Worm (Caenorhabditis elegans) whole organism, L1 larva: ENCODE measurements around the gene Y39A1A.22.

Experiments
- C16A3.4 ChIP-seq: fragments of 150-350 bp; optimal IDR thresholded peaks from 2 replicates; lab custom pipeline; 2014; ENCODE audit warnings: missing biosample characterization, missing genetic modification characterization
- C34B4.2 ChIP-seq: sonication (generic microtip); optimal IDR thresholded peaks from 2 replicates; lab custom pipeline; 2017; ENCODE audit warnings: mild to moderate bottlenecking, missing genetic modification characterization, missing compliant biosample characterization
- F16B12.6 ChIP-seq: fragments of 150-350 bp; optimal IDR thresholded peaks from 2 replicates; lab custom pipeline; 2014; ENCODE audit warnings: missing biosample characterization, missing genetic modification characterization
- Y116A8C.19 ChIP-seq: sonication (generic microtip); optimal IDR thresholded peaks from 2 replicates; lab custom pipeline; 2016; ENCODE audit warnings: missing compliant biosample characterization, missing genetic modification characterization, borderline replicate concordance
- aha-1 ChIP-seq: fragments of 150-350 bp; optimal IDR thresholded peaks from 2 replicates; lab custom pipeline; 2014; ENCODE audit warnings: missing biosample characterization, missing genetic modification characterization
- alr-1 ChIP-seq: fragments of 200-800 bp; sonication (Bioruptor generic); optimal IDR thresholded peaks from 2 replicates; lab custom pipeline; 2018; ENCODE audit warnings: borderline replicate concordance, mild to moderate bottlenecking, missing genetic modification characterization, missing compliant biosample characterization
- aly-2 ChIP-seq: fragments of 150-350 bp; optimal IDR thresholded peaks from 2 replicates; lab custom pipeline; 2014; ENCODE audit warnings: missing biosample characterization, missing genetic modification characterization
- ama-1 ChIP-seq: fragments of 150-350 bp; optimal IDR thresholded peaks from 2 replicates; lab custom pipeline; 2014
- ceh-82 ChIP-seq, 3 experiments: fragments of 150-350 bp in 1 of 3; sonication (generic microtip) in 2 of 3; optimal IDR thresholded peaks; 2 replicates each; lab custom pipeline; 2014 to 2017; ENCODE audit warnings: missing biosample characterization in 3 of 3, missing genetic modification characterization in 3 of 3
- ceh-88 ChIP-seq: fragments of 200-800 bp; sonication (Bioruptor generic); IDR thresholded peaks from 2 replicates; pipeline ENCODE4 v1.3.6; 2022; ENCODE audit warnings: missing genetic modification characterization, missing compliant biosample characterization
- ceh-90 ChIP-seq: sonication (generic microtip); optimal IDR thresholded peaks from 2 replicates; lab custom pipeline; 2016; ENCODE audit warnings: missing genetic modification characterization, missing compliant biosample characterization
- dpl-1 ChIP-seq, 3 experiments: fragments of 150-350 bp in 2 of 3; sonication (generic microtip) in 1 of 3; optimal IDR thresholded peaks; 2 replicates each; lab custom pipeline; 2014 to 2017; ENCODE audit warnings: missing biosample characterization in 3 of 3, missing genetic modification characterization in 3 of 3, missing genetic modification reagents in 3 of 3
- efl-1 ChIP-seq, 4 experiments: fragments of 150-350 bp; optimal IDR thresholded peaks in 3 of 4; peaks in 1 of 4; 1 replicate in 1 of 4; 2 replicates in 3 of 4; lab custom pipeline; 2014; ENCODE audit warnings: missing biosample characterization in 2 of 4, missing genetic modification characterization in 2 of 4, missing genetic modification reagents in 2 of 4
- efl-3 ChIP-seq: fragments of 200-800 bp; sonication (Bioruptor generic); optimal IDR thresholded peaks from 2 replicates; lab custom pipeline; 2018; ENCODE audit warnings: mild to moderate bottlenecking, missing genetic modification characterization, missing compliant biosample characterization
- egl-13 ChIP-seq: sonication (generic microtip); optimal IDR thresholded peaks from 2 replicates; lab custom pipeline; 2016; ENCODE audit warnings: missing genotype, missing genetic modification reagents, missing genetic modification characterization, missing compliant biosample characterization
- elt-3 ChIP-seq, 6 experiments: fragments of 150-350 bp in 1 of 6; sonication (generic microtip); optimal IDR thresholded peaks; 2 replicates each; lab custom pipeline; 2017 to 2018; ENCODE audit warnings: missing biosample characterization in 6 of 6, missing genetic modification characterization in 6 of 6, inconsistent platforms in 1 of 6
- ets-5 ChIP-seq: fragments of 200-800 bp; sonication (Bioruptor generic); IDR thresholded peaks from 2 replicates; pipeline ENCODE4 v1.3.6; 2022; ENCODE audit warnings: missing genetic modification characterization, missing compliant biosample characterization
- fkh-10 ChIP-seq: sonication (generic microtip); optimal IDR thresholded peaks from 2 replicates; lab custom pipeline; 2017; ENCODE audit warnings: missing biosample characterization, missing genetic modification reagents, missing genetic modification characterization
- fkh-4 ChIP-seq: sonication (generic microtip); optimal IDR thresholded peaks from 2 replicates; lab custom pipeline; 2016; ENCODE audit warnings: missing compliant biosample characterization, missing genetic modification characterization, borderline replicate concordance
- fkh-8 ChIP-seq: sonication (generic microtip); optimal IDR thresholded peaks from 2 replicates; lab custom pipeline; 2016; ENCODE audit warnings: mild to moderate bottlenecking, missing genetic modification characterization, missing compliant biosample characterization
- fos-1 ChIP-seq: fragments of 150-350 bp; optimal IDR thresholded peaks from 2 replicates; lab custom pipeline; 2014; ENCODE audit warnings: missing biosample characterization, missing genetic modification characterization
- grh-1 ChIP-seq: fragments of 200-800 bp; sonication (Bioruptor generic); IDR thresholded peaks from 2 replicates; pipeline ENCODE4 v1.3.6; 2022; ENCODE audit warnings: missing genetic modification reagents, missing genetic modification characterization, missing compliant biosample characterization
- hlh-17 ChIP-seq: fragments of 200-800 bp; sonication (Bioruptor generic); optimal IDR thresholded peaks from 2 replicates; lab custom pipeline; 2018; ENCODE audit warnings: missing genetic modification characterization, mild to moderate bottlenecking, missing compliant biosample characterization, moderate library complexity, borderline replicate concordance
- hpl-2 ChIP-seq: fragments of 150-350 bp; optimal IDR thresholded peaks from 2 replicates; lab custom pipeline; 2014; ENCODE audit warnings: missing biosample characterization, missing genetic modification reagents, missing genetic modification characterization
- irx-1 ChIP-seq: sonication (generic microtip); optimal IDR thresholded peaks from 2 replicates; lab custom pipeline; 2016; ENCODE audit warnings: missing genetic modification characterization, missing compliant biosample characterization
- jun-1 ChIP-seq: fragments of 150-350 bp; optimal IDR thresholded peaks from 2 replicates; lab custom pipeline; 2014; ENCODE audit warnings: missing biosample characterization, missing genetic modification reagents, missing genetic modification characterization
- lin-13 ChIP-seq: fragments of 150-350 bp; optimal IDR thresholded peaks from 2 replicates; lab custom pipeline; 2014; ENCODE audit warnings: missing biosample characterization, missing genetic modification reagents, missing genetic modification characterization
- lin-14 ChIP-seq: fragments of 200-800 bp; sonication (Bioruptor generic); optimal IDR thresholded peaks from 2 replicates; lab custom pipeline; 2018; ENCODE audit warnings: mild to moderate bottlenecking, missing genetic modification characterization, moderate library complexity, missing compliant biosample characterization
- lin-35 ChIP-seq, 2 experiments: fragments of 150-350 bp; optimal IDR thresholded peaks; 2 replicates each; lab custom pipeline; 2014; ENCODE audit warnings: missing biosample characterization in 2 of 2, missing genetic modification characterization in 2 of 2, missing genetic modification reagents in 2 of 2
- lin-39 ChIP-seq: fragments of 150-350 bp; optimal IDR thresholded peaks from 2 replicates; lab custom pipeline; 2014; ENCODE audit warnings: missing biosample characterization, missing genetic modification reagents, missing genetic modification characterization
- lsy-2 ChIP-seq, 2 experiments: fragments of 150-350 bp; optimal IDR thresholded peaks; 2 replicates each; lab custom pipeline; 2014; ENCODE audit warnings: missing biosample characterization in 2 of 2, missing genetic modification characterization in 2 of 2
- mab-9 ChIP-seq: fragments of 200-800 bp; sonication (Bioruptor generic); IDR thresholded peaks from 2 replicates; pipeline ENCODE4 v1.3.6; 2022; ENCODE audit warnings: missing genetic modification reagents, missing genetic modification characterization, missing compliant biosample characterization
- mdl-1 ChIP-seq, 2 experiments: fragments of 150-350 bp; optimal IDR thresholded peaks; 2 replicates each; lab custom pipeline; 2014 to 2017; ENCODE audit warnings: missing biosample characterization in 2 of 2, missing genetic modification characterization in 2 of 2, inconsistent platforms in 1 of 2
- mef-2 ChIP-seq: fragments of 150-350 bp; optimal IDR thresholded peaks from 2 replicates; lab custom pipeline; 2014; ENCODE audit warnings: missing biosample characterization, missing genetic modification characterization
- mep-1 ChIP-seq: fragments of 150-350 bp; optimal IDR thresholded peaks from 2 replicates; lab custom pipeline; 2014; ENCODE audit warnings: missing biosample characterization, missing genetic modification characterization
- nhr-12 ChIP-seq: sonication (generic microtip); optimal IDR thresholded peaks from 2 replicates; lab custom pipeline; 2017; ENCODE audit warnings: missing biosample characterization, missing genetic modification characterization
- nhr-19 ChIP-seq: fragments of 200-800 bp; sonication (Bioruptor generic); conservative IDR thresholded peaks from 2 replicates; pipeline ENCODE4 v1.3.6; 2022; ENCODE audit warnings: missing genetic modification characterization, missing compliant biosample characterization
- nhr-28 ChIP-seq: fragments of 150-350 bp; optimal IDR thresholded peaks from 2 replicates; lab custom pipeline; 2014; ENCODE audit warnings: missing biosample characterization, missing genetic modification characterization
- nhr-76 ChIP-seq: sonication (generic microtip); optimal IDR thresholded peaks from 2 replicates; lab custom pipeline; 2017; ENCODE audit warnings: missing biosample characterization, missing genetic modification characterization
- nhr-77 ChIP-seq: fragments of 150-350 bp; optimal IDR thresholded peaks from 2 replicates; lab custom pipeline; 2014; ENCODE audit warnings: missing biosample characterization, missing genetic modification characterization
- nhr-84 ChIP-seq: sonication (generic microtip); optimal IDR thresholded peaks from 2 replicates; lab custom pipeline; 2017; ENCODE audit warnings: missing biosample characterization, missing genetic modification characterization
- nhr-85 ChIP-seq: sonication (generic microtip); peaks from one replicate; lab custom pipeline; 2016; ENCODE audit warnings: missing genetic modification characterization, inconsistent platforms, missing compliant biosample characterization
- pag-3 ChIP-seq: sonication (generic microtip); optimal IDR thresholded peaks from 2 replicates; lab custom pipeline; 2017; ENCODE audit warnings: missing genetic modification characterization, mild to moderate bottlenecking, missing compliant biosample characterization, antibody characterized with exemption, borderline replicate concordance; ENCODE audit not compliant: insufficient read depth
- snu-23 ChIP-seq: sonication (generic microtip); optimal IDR thresholded peaks from 2 replicates; lab custom pipeline; 2016; ENCODE audit warnings: missing genetic modification characterization, missing compliant biosample characterization
- swsn-7 ChIP-seq: sonication (generic microtip); optimal IDR thresholded peaks from 2 replicates; lab custom pipeline; 2016; ENCODE audit warnings: missing genetic modification characterization, missing compliant biosample characterization
- unc-86 ChIP-seq: sonication (generic microtip); optimal IDR thresholded peaks from 2 replicates; lab custom pipeline; 2016; ENCODE audit warnings: missing genetic modification characterization, missing compliant biosample characterization
- vab-15 ChIP-seq: sonication (generic microtip); optimal IDR thresholded peaks from 2 replicates; lab custom pipeline; 2017; ENCODE audit warnings: missing genotype, mild to moderate bottlenecking, missing genetic modification characterization, missing compliant biosample characterization
- zip-4 ChIP-seq: fragments of 200-800 bp; sonication (Bioruptor generic); optimal IDR thresholded peaks from 2 replicates; lab custom pipeline; 2018; ENCODE audit warnings: mild to moderate bottlenecking, missing genetic modification characterization, moderate library complexity, missing compliant biosample characterization
- ztf-11 ChIP-seq, 2 experiments: sonication (generic microtip); optimal IDR thresholded peaks; 2 replicates each; lab custom pipeline; 2016 to 2017; ENCODE audit warnings: missing genetic modification characterization in 2 of 2, missing biosample characterization in 1 of 2, missing compliant biosample characterization in 1 of 2

Gene Y39A1A.22

DNA sequence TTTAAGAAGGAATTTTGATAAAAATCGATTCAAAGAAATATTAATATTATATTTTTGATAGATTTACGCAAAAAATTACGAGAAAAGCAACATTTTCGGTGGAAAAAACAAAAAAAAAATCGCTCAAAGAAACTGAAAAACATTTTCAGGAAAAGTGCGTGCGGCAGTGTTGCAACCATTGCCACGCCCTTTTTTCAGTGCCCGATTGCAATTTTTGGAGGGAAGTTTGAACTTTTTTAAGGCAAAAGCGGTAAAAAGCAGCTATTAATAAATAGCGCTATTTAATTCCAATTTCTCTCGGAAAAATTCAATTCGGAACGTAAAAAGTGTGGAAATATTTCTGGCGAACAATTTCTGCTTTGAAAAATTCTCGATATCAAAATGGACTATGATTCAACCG, 14.2 kb upstream of the Y39A1A.22 start:
- TF ChIP-seq fkh-4, result no peak
- no peak for TF ChIP-seq mdl-1 (tag; optimal IDR thresholded peaks at IDR 0.05; lab: Kevin White, UChicago)
- peak; percentile 3 to 27 for TF ChIP-seq lin-35 (GFP tag; optimal IDR thresholded peaks at IDR 0.05; lab: Kevin White, UChicago)
- peak in 2 of 3 experiments; percentile 36 to 66 for TF ChIP-seq dpl-1 (GFP tag; optimal IDR thresholded peaks at IDR 0.05; lab: Kevin White, UChicago)
- TF ChIP-seq efl-1 (optimal IDR thresholded peaks at IDR 0.05; lab: Kevin White, UChicago), result peak; percentile 33 to 37
- TF ChIP-seq efl-1 (GFP tag; optimal IDR thresholded peaks at IDR 0.05 in 1 of 2; lab: Kevin White, UChicago), result peak; percentile 72 to 88

DNA sequence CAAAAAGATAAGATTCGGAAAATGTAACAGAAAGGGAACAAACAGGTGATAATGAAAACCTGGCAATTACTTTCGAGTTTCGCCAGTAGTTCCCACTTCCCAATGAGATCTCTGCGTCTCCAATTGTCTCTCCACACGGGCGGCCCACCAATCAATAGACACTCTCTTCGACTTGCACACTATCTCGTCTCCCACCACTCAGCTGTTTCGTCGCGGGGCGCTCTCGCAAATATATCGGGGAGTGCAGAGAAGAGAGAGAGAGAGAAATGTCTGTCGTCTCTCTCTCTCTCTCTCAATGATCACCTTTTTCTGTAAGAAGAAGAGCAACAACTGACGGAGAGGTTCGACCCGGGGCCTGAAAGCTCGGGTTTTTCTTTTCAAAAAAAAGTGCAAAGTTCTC, 13.3 kb upstream of the Y39A1A.22 start:
- no peak for TF ChIP-seq ceh-90 (tag; lab: Kevin White, UChicago)
- TF ChIP-seq ama-1 (lab: Kevin White, UChicago), result no peak
- peak; percentile 57 for TF ChIP-seq nhr-77
- no peak for TF ChIP-seq nhr-28 (tag; lab: Kevin White, UChicago)
- TF ChIP-seq swsn-7 (tag; lab: Kevin White, UChicago), result peak; percentile 91
- peak; percentile 76 to 78 for TF ChIP-seq lin-35 (GFP tag; optimal IDR thresholded peaks at IDR 0.05; lab: Kevin White, UChicago)
- peak; percentile 92 for TF ChIP-seq C34B4.2
- TF ChIP-seq mef-2 (tag; lab: Kevin White, UChicago), result peak; percentile 5
- TF ChIP-seq F16B12.6 (tag; lab: Kevin White, UChicago), result peak; percentile 11
- TF ChIP-seq snu-23, result peak; percentile 95
- TF ChIP-seq mep-1, result peak; percentile 81
- peak; percentile 21 for TF ChIP-seq aha-1 (tag; lab: Kevin White, UChicago)
- TF ChIP-seq ets-5 (GFP tag; lab: Robert Waterston, UW), result no peak
- peak; percentile 11 for TF ChIP-seq fkh-10
- TF ChIP-seq Y116A8C.19, result no peak
- TF ChIP-seq nhr-76, result peak; percentile 50
- peak; percentile 61 to 63 (median 61) for TF ChIP-seq dpl-1 (GFP tag; optimal IDR thresholded peaks at IDR 0.05; lab: Kevin White, UChicago)
- peak; percentile 79 to 89 (median 83) for TF ChIP-seq ceh-82 (tag; optimal IDR thresholded peaks at IDR 0.05; lab: Kevin White, UChicago)
- TF ChIP-seq ztf-11 (tag; optimal IDR thresholded peaks at IDR 0.05; lab: Kevin White, UChicago), result peak in 1 of 2 experiments; percentile 50
- TF ChIP-seq lin-13 (GFP tag; lab: Kevin White, UChicago), result peak; percentile 74
- peak; percentile 88 for TF ChIP-seq fkh-8 (tag; lab: Kevin White, UChicago)
- no peak for TF ChIP-seq fkh-4
- TF ChIP-seq grh-1 (GFP tag; lab: Robert Waterston, UW), result peak; percentile 76
- no peak for TF ChIP-seq efl-3 (GFP tag; lab: Kevin White, UChicago)
- TF ChIP-seq hpl-2, result no peak
- TF ChIP-seq nhr-84 (tag; lab: Kevin White, UChicago), result no peak
- peak; percentile 67 for TF ChIP-seq mab-9 (GFP tag; lab: Robert Waterston, UW)
- TF ChIP-seq hlh-17 (GFP tag; lab: Kevin White, UChicago), result no peak
- TF ChIP-seq zip-4 (GFP tag; lab: Kevin White, UChicago), result peak; percentile 46
- TF ChIP-seq nhr-85, result peak; percentile 96
- peak; percentile 54 for TF ChIP-seq irx-1 (tag; lab: Kevin White, UChicago)
- TF ChIP-seq egl-13 (tag; lab: Kevin White, UChicago), result peak; percentile 33
- no peak for TF ChIP-seq nhr-12
- TF ChIP-seq lin-39, result peak; percentile 70
- TF ChIP-seq ceh-88 (GFP tag; lab: Robert Waterston, UW), result no peak; the same call in 1 of the 2 replicates
- TF ChIP-seq lsy-2 (tag; optimal IDR thresholded peaks at IDR 0.05; lab: Kevin White, UChicago), result peak; percentile 82 to 85
- peak; percentile 81 for TF ChIP-seq unc-86 (tag; lab: Kevin White, UChicago)
- TF ChIP-seq C16A3.4, result peak; percentile 68
- TF ChIP-seq jun-1, result peak; percentile 80
- TF ChIP-seq elt-3 (tag; optimal IDR thresholded peaks at IDR 0.05; lab: Kevin White, UChicago), result peak in 3 of 6 experiments; percentile 16 to 52 (median 36)
- TF ChIP-seq nhr-19 (GFP tag; lab: Robert Waterston, UW), result peak; percentile 93
- TF ChIP-seq aly-2 (tag; lab: Kevin White, UChicago), result no peak
- TF ChIP-seq pag-3, result peak; percentile 59
- peak; percentile 76 for TF ChIP-seq fos-1 (tag; lab: Kevin White, UChicago)
- TF ChIP-seq vab-15, result no peak
- TF ChIP-seq lin-14, result peak; percentile 98
- no peak for TF ChIP-seq alr-1
- peak in 1 of 2 experiments; percentile 84 for TF ChIP-seq mdl-1 (tag; optimal IDR thresholded peaks at IDR 0.05; lab: Kevin White, UChicago)
